Worm (Caenorhabditis elegans) whole organism, young adult: ENCODE measurements around the gene nspb-1.
"Not testable (repeated sequence)": the region's sequence is repeated elsewhere in the genome, so short reads cannot be mapped to it uniquely, and the experiment has no call there.

Experiments
- F57C9.4 ChIP-seq: sonication (generic microtip); optimal IDR thresholded peaks from 2 replicates; lab custom pipeline; 2017; ENCODE audit warnings: mild to moderate bottlenecking, missing genetic modification characterization, missing compliant biosample characterization
- ama-1 ChIP-seq, 3 experiments: fragments of 150-350 bp in 1 of 3; sonication (generic microtip) in 2 of 3; optimal IDR thresholded peaks; 2 replicates each; lab custom pipeline; 2014 to 2018; ENCODE audit warnings: missing biosample characterization in 2 of 3, missing genetic modification characterization in 2 of 3, missing genetic modification reagents in 2 of 3
- aptf-2 ChIP-seq: fragments of 200-800 bp; sonication (Bioruptor generic); conservative IDR thresholded peaks from 2 replicates; pipeline ENCODE4 v1.3.6; 2022; ENCODE audit warnings: missing genetic modification reagents, missing genetic modification characterization, missing compliant biosample characterization
- fkh-3 ChIP-seq: sonication (generic microtip); optimal IDR thresholded peaks from 2 replicates; lab custom pipeline; 2016; ENCODE audit warnings: mild to moderate bottlenecking, missing genetic modification characterization, missing compliant biosample characterization
- him-1 ChIP-seq: sonication (generic microtip); optimal IDR thresholded peaks from 2 replicates; lab custom pipeline; 2016; ENCODE audit warnings: missing genotype, missing genetic modification reagents, missing genetic modification characterization, missing compliant biosample characterization
- nfya-1 ChIP-seq: sonication (generic microtip); optimal IDR thresholded peaks from 2 replicates; lab custom pipeline; 2017; ENCODE audit warnings: antibody characterized with exemption, missing compliant biosample characterization, missing genetic modification characterization, borderline replicate concordance; ENCODE audit not compliant: insufficient read depth

DNA sequence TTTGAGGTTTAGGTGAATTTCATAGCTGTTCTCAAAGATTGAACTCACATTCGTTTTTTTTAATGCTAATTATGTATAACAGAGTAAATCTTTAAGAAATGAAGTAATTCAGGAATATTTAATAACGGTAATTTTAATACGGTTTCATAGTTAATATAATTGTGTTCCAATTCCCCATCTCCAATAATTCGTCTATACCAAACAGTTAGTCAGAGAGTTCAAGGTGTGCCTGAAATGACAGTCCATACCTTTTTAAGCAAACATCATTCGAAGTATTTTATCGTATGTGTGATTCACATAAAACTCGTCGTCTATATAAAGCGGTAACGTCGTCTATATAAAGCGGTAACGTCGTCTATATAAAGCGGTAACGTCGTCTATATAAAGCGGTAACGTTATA, 7.8 kb upstream of the nspb-1 start, which contains the start of gene nspb-5:
- TF ChIP-seq aptf-2 (GFP tag; lab: Robert Waterston, UW); F57C9.4 (tag; lab: Kevin White, UChicago); fkh-3 (tag; lab: Kevin White, UChicago); him-1 (tag; lab: Kevin White, UChicago); ama-1 (optimal IDR thresholded peaks at IDR 0.05; lab: Kevin White, UChicago); ama-1 (GFP tag; optimal IDR thresholded peaks at IDR 0.05; lab: Kevin White, UChicago); nfya-1 (tag; lab: Kevin White, UChicago): not testable (repeated sequence)
